Fruit fly (Drosophila melanogaster) whole organism, embryonic: ENCODE data around the gene Btnd.

Experiments
- Bdp1 ChIP-seq: fragments of 200-800 bp; sonication (Bioruptor generic); optimal IDR thresholded peaks from 3 replicates; lab custom pipeline; 2016; ENCODE audit warnings: missing biosample characterization, missing genetic modification characterization
- CG10274 ChIP-seq: fragments of 200-800 bp; sonication (Bioruptor generic); optimal IDR thresholded peaks from 3 replicates; lab custom pipeline; 2017; ENCODE audit warnings: missing biosample characterization, mild to moderate bottlenecking, missing genetic modification characterization
- CG11247 ChIP-seq: fragments of 200-800 bp; sonication (Bioruptor generic); IDR thresholded peaks from 2 replicates; pipeline ENCODE4 v1.3.6; 2022; ENCODE audit warnings: missing biosample characterization, missing genetic modification characterization
- CG12104 ChIP-seq: fragments of 200-800 bp; sonication (Bioruptor generic); optimal IDR thresholded peaks from 3 replicates; lab custom pipeline; 2016; ENCODE audit warnings: missing biosample characterization, missing genetic modification characterization
- CG18262 ChIP-seq: fragments of 200-800 bp; optimal IDR thresholded peaks from 3 replicates; lab custom pipeline; 2019; ENCODE audit warnings: missing biosample characterization, mild to moderate bottlenecking, missing genetic modification characterization, moderate library complexity
- CG1832 ChIP-seq: fragments of 200-800 bp; sonication (Bioruptor generic); optimal IDR thresholded peaks from 2 replicates; lab custom pipeline; 2017; ENCODE audit warnings: missing biosample characterization, mild to moderate bottlenecking, missing genetic modification characterization, inconsistent platforms
- CG2116 ChIP-seq: fragments of 200-800 bp; sonication (Bioruptor generic); optimal IDR thresholded peaks from 3 replicates; lab custom pipeline; 2018; ENCODE audit warnings: missing biosample characterization, mild to moderate bottlenecking, missing genetic modification characterization
- CG31224 ChIP-seq: fragments of 200-800 bp; sonication (Bioruptor generic); IDR thresholded peaks from 2 replicates; pipeline ENCODE4 v1.3.6; 2022; ENCODE audit warnings: missing biosample characterization, missing genetic modification characterization
- CG31388 ChIP-seq: fragments of 200-800 bp; sonication (Bioruptor generic); optimal IDR thresholded peaks from 2 replicates; lab custom pipeline; 2016; ENCODE audit warnings: missing biosample characterization, missing genetic modification characterization
- CG32767 ChIP-seq: fragments of 200-800 bp; sonication (Bioruptor generic); IDR thresholded peaks from 2 replicates; pipeline ENCODE4 v1.3.6; 2022; ENCODE audit warnings: missing biosample characterization, missing genetic modification characterization
- CG34224 ChIP-seq: fragments of 200-800 bp; sonication (Bioruptor generic); IDR thresholded peaks from 3 replicates; pipeline ENCODE4 v1.3.6; 2022; ENCODE audit warnings: missing biosample characterization, missing genetic modification characterization; ENCODE audit not compliant: partially characterized antibody
- CG3995 ChIP-seq: fragments of 200-800 bp; sonication (Bioruptor generic); optimal IDR thresholded peaks from 3 replicates; lab custom pipeline; 2016; ENCODE audit warnings: missing biosample characterization, missing genetic modification characterization
- CG4282 ChIP-seq: fragments of 200-800 bp; sonication (Bioruptor generic); optimal IDR thresholded peaks from 2 replicates; lab custom pipeline; 2016; ENCODE audit warnings: missing biosample characterization, missing genetic modification characterization
- CG5245 ChIP-seq: fragments of 200-800 bp; sonication (Bioruptor generic); optimal IDR thresholded peaks from 3 replicates; lab custom pipeline; 2016; ENCODE audit warnings: missing biosample characterization, missing genetic modification characterization
- CG6813 ChIP-seq: fragments of 200-800 bp; sonication (Bioruptor generic); optimal IDR thresholded peaks from 2 replicates; lab custom pipeline; 2017; ENCODE audit warnings: missing biosample characterization, missing genetic modification characterization, mild to moderate bottlenecking, moderate library complexity, missing genetic modification reagents
- CG7372 ChIP-seq: fragments of 200-800 bp; sonication (Bioruptor generic); IDR thresholded peaks from 2 replicates; pipeline ENCODE4 v1.3.6; 2022; ENCODE audit warnings: missing biosample characterization, missing genetic modification characterization
- Dip3 ChIP-seq: fragments of 200-800 bp; sonication (Bioruptor generic); optimal IDR thresholded peaks from 3 replicates; lab custom pipeline; 2016; ENCODE audit warnings: missing biosample characterization, missing genetic modification characterization
- ERR ChIP-seq: fragments of 200-800 bp; sonication (Bioruptor generic); optimal IDR thresholded peaks from 2 replicates; lab custom pipeline; 2016; ENCODE audit warnings: missing biosample characterization, missing genetic modification characterization
- Ets97D ChIP-seq: fragments of 200-800 bp; sonication (Bioruptor generic); optimal IDR thresholded peaks from 3 replicates; lab custom pipeline; 2016; ENCODE audit warnings: missing biosample characterization, missing genetic modification characterization
- GATAe ChIP-seq: fragments of 200-800 bp; sonication (Bioruptor generic); conservative IDR thresholded peaks from 2 replicates; pipeline ENCODE4 v1.3.6; 2022; ENCODE audit warnings: missing biosample characterization, missing genetic modification characterization
- MTF-1 ChIP-seq: fragments of 200-800 bp; sonication (Bioruptor generic); optimal IDR thresholded peaks from 2 replicates; lab custom pipeline; 2018; ENCODE audit warnings: missing biosample characterization, mild to moderate bottlenecking, missing genetic modification characterization, borderline replicate concordance
- NFAT ChIP-seq: fragments of 200-800 bp; sonication (Bioruptor generic); IDR thresholded peaks from 2 replicates; pipeline ENCODE4 v1.3.6; 2022; ENCODE audit warnings: missing biosample characterization, missing genetic modification characterization
- Rx ChIP-seq: fragments of 200-800 bp; sonication (Bioruptor generic); IDR thresholded peaks from 2 replicates; pipeline ENCODE4 v1.3.6; 2022; ENCODE audit warnings: missing biosample characterization, missing genetic modification characterization
- Sox102F ChIP-seq: fragments of 200-800 bp; sonication (Bioruptor generic); optimal IDR thresholded peaks from 2 replicates; lab custom pipeline; 2018; ENCODE audit warnings: missing biosample characterization, mild to moderate bottlenecking, missing genetic modification characterization, moderate library complexity
- Sry-β ChIP-seq: fragments of 200-800 bp; sonication (Bioruptor generic); optimal IDR thresholded peaks from 2 replicates; lab custom pipeline; 2018; ENCODE audit warnings: missing biosample characterization, mild to moderate bottlenecking, missing genetic modification characterization, moderate library complexity
- Ssrp ChIP-seq: fragments of 200-800 bp; sonication (Bioruptor generic); optimal IDR thresholded peaks from 2 replicates; lab custom pipeline; 2018; ENCODE audit warnings: missing biosample characterization, mild to moderate bottlenecking, missing genetic modification characterization, moderate library complexity
- Usf ChIP-seq: fragments of 200-800 bp; sonication (Bioruptor generic); optimal IDR thresholded peaks from 2 replicates; lab custom pipeline; 2017; ENCODE audit warnings: missing genotype, missing biosample characterization, missing genetic modification characterization
- Xbp1 ChIP-seq: fragments of 200-800 bp; sonication (Bioruptor generic); optimal IDR thresholded peaks from 3 replicates; lab custom pipeline; 2016; ENCODE audit warnings: missing biosample characterization, mild to moderate bottlenecking, missing genetic modification characterization
- abd-A ChIP-seq: fragments of 200-800 bp; sonication (Bioruptor generic); optimal IDR thresholded peaks from 3 replicates; lab custom pipeline; 2019; ENCODE audit warnings: missing biosample characterization, mild to moderate bottlenecking, missing genetic modification characterization, moderate library complexity
- bsh ChIP-seq, 2 experiments: fragments of 200-800 bp; sonication (Bioruptor generic); optimal IDR thresholded peaks; 2 replicates each; lab custom pipeline; 2017 to 2018; ENCODE audit warnings: mild to moderate bottlenecking in 2 of 2, missing biosample characterization in 2 of 2, missing genetic modification characterization in 2 of 2, moderate library complexity in 1 of 2
- cato ChIP-seq: fragments of 200-800 bp; sonication (Bioruptor generic); optimal IDR thresholded peaks from 2 replicates; lab custom pipeline; 2016; ENCODE audit warnings: missing biosample characterization, missing genetic modification characterization, borderline replicate concordance
- da ChIP-seq: fragments of 200-800 bp; sonication (Bioruptor generic); optimal IDR thresholded peaks from 2 replicates; lab custom pipeline; 2016; ENCODE audit warnings: missing biosample characterization, missing genetic modification characterization
- dimm ChIP-seq: fragments of 200-800 bp; sonication (Bioruptor generic); IDR thresholded peaks from 2 replicates; pipeline ENCODE4 v1.3.6; 2022; ENCODE audit warnings: missing biosample characterization, missing genetic modification characterization
- dmrt11E ChIP-seq: fragments of 200-800 bp; sonication (Bioruptor generic); optimal IDR thresholded peaks from 3 replicates; lab custom pipeline; 2018; ENCODE audit warnings: missing biosample characterization, mild to moderate bottlenecking, missing genetic modification characterization, moderate library complexity
- en ChIP-seq: fragments of 200-800 bp; sonication (Bioruptor generic); optimal IDR thresholded peaks from 2 replicates; lab custom pipeline; 2016; ENCODE audit warnings: missing biosample characterization, missing genetic modification characterization
- eve ChIP-seq, 2 experiments: fragments of >200 bp; optimal IDR thresholded peaks; 2 replicates each; lab custom pipeline; 2017; ENCODE audit warnings: missing biosample characterization in 2 of 2, missing genetic modification characterization in 2 of 2
- ewg ChIP-seq: fragments of 200-800 bp; sonication (Bioruptor generic); optimal IDR thresholded peaks from 3 replicates; lab custom pipeline; 2017; ENCODE audit warnings: mild to moderate bottlenecking, missing biosample characterization, missing genetic modification reagents, missing genetic modification characterization
- grau ChIP-seq: fragments of 200-800 bp; optimal IDR thresholded peaks from 3 replicates; lab custom pipeline; 2019; ENCODE audit warnings: missing biosample characterization, mild to moderate bottlenecking, missing genetic modification characterization, moderate library complexity
- jumu ChIP-seq: fragments of 200-800 bp; sonication (Bioruptor generic); optimal IDR thresholded peaks from 3 replicates; lab custom pipeline; 2016; ENCODE audit warnings: missing biosample characterization, missing genetic modification characterization
- klu ChIP-seq: fragments of 200-800 bp; sonication (Bioruptor generic); IDR thresholded peaks from 2 replicates; pipeline ENCODE4 v1.3.6; 2022; ENCODE audit warnings: missing biosample characterization, missing genetic modification characterization
- nau ChIP-seq: fragments of 200-800 bp; sonication (Bioruptor generic); optimal IDR thresholded peaks from 3 replicates; lab custom pipeline; 2017; ENCODE audit warnings: missing biosample characterization, mild to moderate bottlenecking, missing genetic modification characterization, missing genetic modification reagents
- pros ChIP-seq: fragments of 200-800 bp; sonication (Bioruptor generic); optimal IDR thresholded peaks from 3 replicates; lab custom pipeline; 2019; ENCODE audit warnings: missing biosample characterization, mild to moderate bottlenecking, missing genetic modification characterization, moderate library complexity
- slp2 ChIP-seq: fragments of 200-800 bp; sonication (Bioruptor generic); optimal IDR thresholded peaks from 2 replicates; lab custom pipeline; 2016; ENCODE audit warnings: missing biosample characterization, missing genetic modification characterization
- stc ChIP-seq: fragments of 200-800 bp; sonication (Bioruptor generic); IDR thresholded peaks from 2 replicates; pipeline ENCODE4 v1.3.6; 2022; ENCODE audit warnings: missing biosample characterization, missing genetic modification characterization
- tin ChIP-seq: fragments of 200-800 bp; sonication (Bioruptor generic); optimal IDR thresholded peaks from 3 replicates; lab custom pipeline; 2016; ENCODE audit warnings: missing biosample characterization, missing genetic modification characterization
- twi ChIP-seq: fragments of 200-800 bp; optimal IDR thresholded peaks from 2 replicates; lab custom pipeline; 2019; ENCODE audit warnings: missing biosample characterization, mild to moderate bottlenecking, missing genetic modification characterization, moderate library complexity
- unpg ChIP-seq: fragments of 200-800 bp; sonication (Bioruptor generic); optimal IDR thresholded peaks from 3 replicates; lab custom pipeline; 2018; ENCODE audit warnings: missing biosample characterization, mild to moderate bottlenecking, missing genetic modification characterization, moderate library complexity
- wdn ChIP-seq: fragments of 200-800 bp; sonication (Bioruptor generic); IDR thresholded peaks from 2 replicates; pipeline ENCODE4 v1.3.6; 2022; ENCODE audit warnings: missing biosample characterization, missing genetic modification characterization
- wek ChIP-seq: fragments of 200-800 bp; sonication (Bioruptor generic); optimal IDR thresholded peaks from 3 replicates; lab custom pipeline; 2018; ENCODE audit warnings: missing biosample characterization, mild to moderate bottlenecking, missing genetic modification characterization, moderate library complexity
- wor ChIP-seq: fragments of 200-800 bp; sonication (Bioruptor generic); IDR thresholded peaks from 2 replicates; pipeline ENCODE4 v1.3.6; 2022; ENCODE audit warnings: missing biosample characterization, missing genetic modification characterization
- zen2 ChIP-seq: fragments of 200-800 bp; sonication (Bioruptor generic); IDR thresholded peaks from 3 replicates; pipeline ENCODE4 v1.3.6; 2022; ENCODE audit warnings: missing biosample characterization, missing genetic modification characterization; ENCODE audit not compliant: partially characterized antibody

Gene Btnd

dm6 chrX:6255414-6255915, 36.3 kb upstream of the Btnd start, which contains the start of the genes Rbcn-3A and Spx (continued):
- TF ChIP-seq grau (tag; lab: Kevin White, UChicago) (peak; percentile 53), wek (GFP tag; lab: Kevin White, UChicago) (no peak), CG12104 (no peak), zen2 (peak; percentile 64; the same call in 1 of the 3 replicates), CG4282 (no peak), Xbp1 (GFP tag; lab: Kevin White, UChicago) (peak; percentile 40), NFAT (no peak), nau (GFP tag; lab: Kevin White, UChicago) (no peak), en (GFP tag; lab: Kevin White, UChicago) (no peak), CG2116 (GFP tag; lab: Kevin White, UChicago) (peak; percentile 97), bsh (GFP tag; optimal IDR thresholded peaks at IDR 0.05; lab: Kevin White, UChicago) (no peak), CG6813 (GFP tag; lab: Kevin White, UChicago) (no peak), Sox102F (GFP tag; lab: Kevin White, UChicago) (peak; percentile 49), twi (peak; percentile 29), CG31224 (GFP tag; lab: Robert Waterston, UW) (no peak), pros (GFP tag; lab: Kevin White, UChicago) (no peak), CG1832 (GFP tag; lab: Kevin White, UChicago) (no peak), CG31388 (no peak), jumu (GFP tag; lab: Kevin White, UChicago) (no peak), CG11247 (GFP tag; lab: Robert Waterston, UW) (no peak), CG5245 (GFP tag; lab: Kevin White, UChicago) (no peak), MTF-1 (GFP tag; lab: Kevin White, UChicago) (no peak), da (GFP tag; lab: Kevin White, UChicago) (no peak), CG34224 (GFP tag; lab: Robert Waterston, UW) (peak; percentile 81), ewg (GFP tag; lab: Kevin White, UChicago) (no peak), slp2 (GFP tag; lab: Kevin White, UChicago) (no peak), stc (GFP tag; lab: Robert Waterston, UW) (no peak), CG18262 (peak; percentile 38), cato (GFP tag; lab: Kevin White, UChicago) (no peak), eve (GFP tag; optimal IDR thresholded peaks at IDR 0.05; lab: Kevin White, UChicago) (no peak), CG3995 (peak; percentile 4), wdn (GFP tag; lab: Robert Waterston, UW) (no peak), GATAe (GFP tag; lab: Robert Waterston, UW) (no peak), klu (GFP tag; lab: Robert Waterston, UW) (no peak), Bdp1 (no peak), Sry-β (no peak), CG32767 (GFP tag; lab: Robert Waterston, UW) (0 out of 2 replicates have a peak, but pooled peaks have one; percentile 12), Usf (GFP tag; lab: Kevin White, UChicago) (no peak), CG10274 (GFP tag; lab: Kevin White, UChicago) (no peak), Rx (GFP tag; lab: Robert Waterston, UW) (no peak), Ets97D (GFP tag; lab: Kevin White, UChicago) (peak; percentile 18), Dip3 (GFP tag; lab: Kevin White, UChicago) (no peak), wor (no peak), tin (GFP tag; lab: Kevin White, UChicago) (peak; percentile 6), dmrt11E (tag; lab: Kevin White, UChicago) (peak; percentile 50), CG7372 (GFP tag; lab: Robert Waterston, UW) (no peak), unpg (GFP tag; lab: Kevin White, UChicago) (no peak), abd-A (tag; lab: Kevin White, UChicago) (no peak), dimm (GFP tag; lab: Robert Waterston, UW) (no peak), ERR (GFP tag; lab: Kevin White, UChicago) (no peak), Ssrp (tag; lab: Kevin White, UChicago) (no peak)
